Fruit fly (Drosophila melanogaster) whole organism, embryonic: Measurements from ENCODE around the gene Vps13D.

Experiments
- ATbp ChIP-seq: fragments of 200-800 bp; sonication (Bioruptor generic); optimal IDR thresholded peaks from 2 replicates; lab custom pipeline; 2017; ENCODE audit warnings: missing biosample characterization, mild to moderate bottlenecking, missing genetic modification characterization, missing genetic modification reagents
- Antp ChIP-seq: fragments of 200-800 bp; sonication (Bioruptor generic); optimal IDR thresholded peaks from 3 replicates; lab custom pipeline; 2016; ENCODE audit warnings: missing biosample characterization, missing genetic modification characterization
- BEAF-32 ChIP-seq: fragments of 200-800 bp; sonication (Bioruptor generic); optimal IDR thresholded peaks from 3 replicates; lab custom pipeline; 2017; ENCODE audit warnings: missing biosample characterization, missing genetic modification characterization, mild to moderate bottlenecking, moderate library complexity, missing genetic modification reagents
- Bgb ChIP-seq: fragments of 200-800 bp; sonication (Bioruptor generic); IDR thresholded peaks from 2 replicates; pipeline ENCODE4 v1.3.6; 2022; ENCODE audit warnings: missing biosample characterization, missing genetic modification characterization; ENCODE audit not compliant: partially characterized antibody
- CG10321 ChIP-seq: fragments of 200-800 bp; sonication (Bioruptor generic); IDR thresholded peaks from 2 replicates; pipeline ENCODE4 v1.3.6; 2022; ENCODE audit warnings: missing biosample characterization, missing genetic modification characterization
- CG11504 ChIP-seq: fragments of 200-800 bp; sonication (Bioruptor generic); optimal IDR thresholded peaks from 3 replicates; lab custom pipeline; 2019; ENCODE audit warnings: missing biosample characterization, mild to moderate bottlenecking, missing genetic modification characterization, moderate library complexity
- CG12071 ChIP-seq: fragments of 200-800 bp; sonication (Bioruptor generic); optimal IDR thresholded peaks from 3 replicates; lab custom pipeline; 2018; ENCODE audit warnings: missing biosample characterization, mild to moderate bottlenecking, missing genetic modification characterization
- CG12769 ChIP-seq: fragments of 200-800 bp; sonication (Bioruptor generic); optimal IDR thresholded peaks from 2 replicates; lab custom pipeline; 2019; ENCODE audit warnings: missing biosample characterization, mild to moderate bottlenecking, missing genetic modification characterization, moderate library complexity
- CG13424 ChIP-seq: fragments of 200-800 bp; sonication (Bioruptor generic); optimal IDR thresholded peaks from 2 replicates; lab custom pipeline; 2019; ENCODE audit warnings: missing biosample characterization, mild to moderate bottlenecking, missing genetic modification characterization, moderate library complexity
- CG14860 ChIP-seq: fragments of 200-800 bp; sonication (Bioruptor generic); IDR thresholded peaks from 3 replicates; pipeline ENCODE4 v1.3.6; 2022; ENCODE audit warnings: missing biosample characterization, missing genetic modification characterization; ENCODE audit not compliant: partially characterized antibody
- CG15073 ChIP-seq: fragments of 200-800 bp; sonication (Bioruptor generic); optimal IDR thresholded peaks from 2 replicates; lab custom pipeline; 2016; ENCODE audit warnings: missing biosample characterization, missing genetic modification characterization
- CG1647 ChIP-seq: fragments of 200-800 bp; sonication (Bioruptor generic); optimal IDR thresholded peaks from 3 replicates; lab custom pipeline; 2016; ENCODE audit warnings: missing biosample characterization, missing genetic modification characterization
- CG17385 ChIP-seq: fragments of 200-800 bp; sonication (Bioruptor generic); optimal IDR thresholded peaks from 3 replicates; lab custom pipeline; 2018; ENCODE audit warnings: missing biosample characterization, mild to moderate bottlenecking, missing genetic modification characterization
- CG18262 ChIP-seq: fragments of 200-800 bp; optimal IDR thresholded peaks from 3 replicates; lab custom pipeline; 2019; ENCODE audit warnings: missing biosample characterization, mild to moderate bottlenecking, missing genetic modification characterization, moderate library complexity
- CG31441 ChIP-seq: fragments of 200-800 bp; sonication (Bioruptor generic); IDR thresholded peaks from 2 replicates; pipeline ENCODE4 v1.3.6; 2022; ENCODE audit warnings: missing biosample characterization, missing genetic modification characterization
- CG4360 ChIP-seq: fragments of 200-800 bp; sonication (Bioruptor generic); IDR thresholded peaks from 2 replicates; pipeline ENCODE4 v1.3.6; 2022; ENCODE audit warnings: missing biosample characterization, missing genetic modification characterization
- CG43689 ChIP-seq: fragments of 200-800 bp; sonication (Bioruptor generic); IDR thresholded peaks from 2 replicates; pipeline ENCODE4 v1.3.6; 2022; ENCODE audit warnings: missing biosample characterization, missing genetic modification characterization
- CG6175 ChIP-seq: fragments of 200-800 bp; sonication (Bioruptor generic); IDR thresholded peaks from 3 replicates; pipeline ENCODE4 v1.3.6; 2022; ENCODE audit warnings: missing biosample characterization, missing genetic modification characterization
- CG7372 ChIP-seq: fragments of 200-800 bp; sonication (Bioruptor generic); IDR thresholded peaks from 2 replicates; pipeline ENCODE4 v1.3.6; 2022; ENCODE audit warnings: missing biosample characterization, missing genetic modification characterization
- HHEX ChIP-seq: fragments of 200-800 bp; sonication (Bioruptor generic); optimal IDR thresholded peaks from 3 replicates; lab custom pipeline; 2017; ENCODE audit warnings: missing biosample characterization, mild to moderate bottlenecking, missing genetic modification characterization, missing genetic modification reagents
- Hr39 ChIP-seq: fragments of >200 bp; optimal IDR thresholded peaks from 2 replicates; lab custom pipeline; 2017
- Mes4 ChIP-seq: fragments of 200-800 bp; sonication (Bioruptor generic); optimal IDR thresholded peaks from 2 replicates; lab custom pipeline; 2016; ENCODE audit warnings: missing biosample characterization, missing genetic modification characterization
- NFAT ChIP-seq: fragments of 200-800 bp; sonication (Bioruptor generic); IDR thresholded peaks from 2 replicates; pipeline ENCODE4 v1.3.6; 2022; ENCODE audit warnings: missing biosample characterization, missing genetic modification characterization
- Opbp ChIP-seq: fragments of 200-800 bp; sonication (Bioruptor generic); IDR thresholded peaks from 3 replicates; pipeline ENCODE4 v1.3.6; 2022; ENCODE audit warnings: missing biosample characterization, missing genetic modification characterization; ENCODE audit not compliant: partially characterized antibody
- Ptx1 ChIP-seq: fragments of 200-800 bp; sonication (Bioruptor generic); IDR thresholded peaks from 2 replicates; pipeline ENCODE4 v1.3.6; 2022; ENCODE audit warnings: missing biosample characterization, missing genetic modification characterization
- Ravus ChIP-seq: fragments of 200-800 bp; sonication (Bioruptor generic); IDR thresholded peaks from 2 replicates; pipeline ENCODE4 v1.3.6; 2022; ENCODE audit warnings: missing biosample characterization, missing genetic modification characterization
- Taf1 ChIP-seq: fragments of 200-800 bp; sonication (Bioruptor generic); IDR thresholded peaks from 2 replicates; pipeline ENCODE4 v1.3.6; 2022; ENCODE audit warnings: missing biosample characterization, missing genetic modification characterization
- Trl ChIP-seq, 3 experiments: fragments of >200 bp in 2 of 3; fragments of 200-800 bp in 1 of 3; sonication (Bioruptor generic) in 1 of 3; optimal IDR thresholded peaks; 2 replicates in 1 of 3; 3 replicates in 2 of 3; lab custom pipeline; 2016 to 2017; ENCODE audit warnings: missing biosample characterization in 1 of 3, missing genetic modification characterization in 1 of 3
- Vsx1 ChIP-seq: fragments of 200-800 bp; sonication (Bioruptor generic); optimal IDR thresholded peaks from 2 replicates; lab custom pipeline; 2017; ENCODE audit warnings: missing biosample characterization, mild to moderate bottlenecking, missing genetic modification characterization, missing genetic modification reagents
- amos ChIP-seq: fragments of 200-800 bp; sonication (Bioruptor generic); IDR thresholded peaks from 2 replicates; pipeline ENCODE4 v1.3.6; 2022; ENCODE audit warnings: missing biosample characterization, missing genetic modification characterization; ENCODE audit not compliant: partially characterized antibody
- cg ChIP-seq: fragments of 200-800 bp; sonication (Bioruptor generic); optimal IDR thresholded peaks from 3 replicates; lab custom pipeline; 2019; ENCODE audit warnings: missing biosample characterization, mild to moderate bottlenecking, missing genetic modification characterization, moderate library complexity
- chn ChIP-seq: fragments of 200-800 bp; sonication (Bioruptor generic); optimal IDR thresholded peaks from 2 replicates; lab custom pipeline; 2016; ENCODE audit warnings: missing biosample characterization, missing genetic modification characterization
- corto ChIP-seq: fragments of 200-800 bp; sonication (Bioruptor generic); optimal IDR thresholded peaks from 2 replicates; lab custom pipeline; 2016; ENCODE audit warnings: missing biosample characterization, mild to moderate bottlenecking, missing genetic modification characterization, moderate library complexity
- dmrt99B ChIP-seq: fragments of 200-800 bp; sonication (Bioruptor generic); optimal IDR thresholded peaks from 2 replicates; lab custom pipeline; 2018; ENCODE audit warnings: missing biosample characterization, mild to moderate bottlenecking, missing genetic modification characterization, moderate library complexity
- fd3F ChIP-seq: fragments of 200-800 bp; sonication (Bioruptor generic); optimal IDR thresholded peaks from 2 replicates; lab custom pipeline; 2018; ENCODE audit warnings: missing biosample characterization, mild to moderate bottlenecking, missing genetic modification characterization, moderate library complexity
- fru ChIP-seq: fragments of >200 bp; optimal IDR thresholded peaks from 2 replicates; lab custom pipeline; 2017
- insv ChIP-seq, 2 experiments: fragments of 200-800 bp; sonication (Bioruptor generic); optimal IDR thresholded peaks; 3 replicates each; lab custom pipeline; 2016 to 2018; ENCODE audit warnings: missing biosample characterization in 2 of 2, missing genetic modification characterization in 2 of 2
- jing ChIP-seq: fragments of 200-800 bp; sonication (Bioruptor generic); optimal IDR thresholded peaks from 2 replicates; lab custom pipeline; 2018; ENCODE audit warnings: missing biosample characterization, mild to moderate bottlenecking, missing genetic modification characterization
- jumu ChIP-seq: fragments of 200-800 bp; sonication (Bioruptor generic); optimal IDR thresholded peaks from 3 replicates; lab custom pipeline; 2016; ENCODE audit warnings: missing biosample characterization, missing genetic modification characterization
- lbe ChIP-seq: fragments of 200-800 bp; sonication (Bioruptor generic); optimal IDR thresholded peaks from 2 replicates; lab custom pipeline; 2016; ENCODE audit warnings: missing biosample characterization, mild to moderate bottlenecking, missing genetic modification characterization
- lmd ChIP-seq: fragments of 200-800 bp; sonication (Bioruptor generic); IDR thresholded peaks from 2 replicates; pipeline ENCODE4 v1.3.6; 2022; ENCODE audit warnings: missing biosample characterization, missing genetic modification characterization
- lola ChIP-seq, 3 experiments: fragments of >200 bp in 2 of 3; fragments of 200-800 bp in 1 of 3; sonication (Bioruptor generic) in 1 of 3; optimal IDR thresholded peaks; 2 replicates each; lab custom pipeline; 2017 to 2019; ENCODE audit warnings: missing biosample characterization in 3 of 3, missing genetic modification characterization in 3 of 3, mild to moderate bottlenecking in 1 of 3, moderate library complexity in 1 of 3
- nom ChIP-seq: fragments of 200-800 bp; sonication (Bioruptor generic); optimal IDR thresholded peaks from 2 replicates; lab custom pipeline; 2017; ENCODE audit warnings: missing biosample characterization, missing genetic modification characterization, mild to moderate bottlenecking, moderate library complexity, missing genetic modification reagents
- sens ChIP-seq: fragments of 200-800 bp; sonication (Bioruptor generic); peaks from one replicate; lab custom pipeline; 2016; ENCODE audit warnings: missing biosample characterization, missing genetic modification characterization
- sisA ChIP-seq: fragments of 200-800 bp; sonication (Bioruptor generic); IDR thresholded peaks from 2 replicates; pipeline ENCODE4 v1.3.6; 2022; ENCODE audit warnings: missing biosample characterization, missing genetic modification characterization
- slp2 ChIP-seq: fragments of 200-800 bp; sonication (Bioruptor generic); optimal IDR thresholded peaks from 2 replicates; lab custom pipeline; 2016; ENCODE audit warnings: missing biosample characterization, missing genetic modification characterization
- tna ChIP-seq: fragments of 200-800 bp; sonication (Bioruptor generic); IDR thresholded peaks from 2 replicates; pipeline ENCODE4 v1.3.6; 2022; ENCODE audit warnings: missing biosample characterization, missing genetic modification characterization; ENCODE audit not compliant: partially characterized antibody
- trem ChIP-seq: fragments of 200-800 bp; optimal IDR thresholded peaks from 3 replicates; lab custom pipeline; 2019; ENCODE audit warnings: missing biosample characterization, mild to moderate bottlenecking, missing genetic modification characterization, moderate library complexity
- wek ChIP-seq: fragments of 200-800 bp; sonication (Bioruptor generic); optimal IDR thresholded peaks from 3 replicates; lab custom pipeline; 2018; ENCODE audit warnings: missing biosample characterization, mild to moderate bottlenecking, missing genetic modification characterization, moderate library complexity
- wor ChIP-seq: fragments of 200-800 bp; sonication (Bioruptor generic); IDR thresholded peaks from 2 replicates; pipeline ENCODE4 v1.3.6; 2022; ENCODE audit warnings: missing biosample characterization, missing genetic modification characterization
- yki ChIP-seq: fragments of >200 bp; optimal IDR thresholded peaks from 3 replicates; lab custom pipeline; 2018

Vps13D gene

DNA sequence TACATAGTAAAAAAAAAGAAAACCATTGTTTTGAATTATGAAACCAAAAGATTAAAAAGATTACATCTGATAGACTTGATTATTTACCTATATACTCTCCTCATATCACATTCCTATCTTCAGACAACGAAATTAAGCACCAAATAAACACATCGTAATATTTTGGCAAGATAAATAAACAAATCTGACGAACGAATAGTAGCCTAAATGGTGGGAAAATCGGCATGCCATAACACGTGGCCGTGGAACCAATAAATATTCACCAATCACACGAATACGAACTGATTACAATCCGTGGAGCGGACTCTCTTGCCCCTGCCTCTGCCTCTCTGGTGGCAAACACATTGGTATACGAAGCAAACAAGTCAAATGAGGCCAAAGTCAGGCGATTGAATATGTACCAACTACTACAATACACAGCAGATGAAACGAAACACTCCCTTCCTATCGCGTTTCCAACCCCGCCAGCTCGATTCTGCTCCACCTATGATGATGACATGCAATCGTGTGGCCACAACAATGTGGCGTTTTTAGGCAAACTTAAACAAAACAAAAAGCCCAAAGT lies 41.3 kb downstream of the Vps13D start (continued):
- TF ChIP-seq Mes4 (GFP tag; lab: Kevin White, UChicago): no peak
- no peak for TF ChIP-seq jumu (GFP tag; lab: Kevin White, UChicago)
- TF ChIP-seq amos: no peak
- no peak for TF ChIP-seq chn (GFP tag; lab: Kevin White, UChicago)
- TF ChIP-seq sisA: no peak
- TF ChIP-seq CG43689: no peak
- TF ChIP-seq Ptx1 (GFP tag; lab: Robert Waterston, UW): no peak
- no peak for TF ChIP-seq CG15073 (GFP tag; lab: Kevin White, UChicago)
- TF ChIP-seq lbe (GFP tag; lab: Kevin White, UChicago): no peak
- no peak for TF ChIP-seq fru
- TF ChIP-seq ATbp (GFP tag; lab: Kevin White, UChicago): peak; percentile 14
- no peak for TF ChIP-seq insv (GFP tag; optimal IDR thresholded peaks at IDR 0.05; lab: Kevin White, UChicago)
- no peak for TF ChIP-seq Trl (optimal IDR thresholded peaks at IDR 0.05; lab: Kevin White, UChicago)
- no peak for TF ChIP-seq Trl (GFP tag; optimal IDR thresholded peaks at IDR 0.05; lab: Kevin White, UChicago)
- TF ChIP-seq fd3F (GFP tag; lab: Kevin White, UChicago): no peak
- peak; percentile 74 for TF ChIP-seq sens (GFP tag; lab: Kevin White, UChicago)
- TF ChIP-seq CG11504: no peak
- no peak for TF ChIP-seq Hr39 (lab: Kevin White, UChicago)
- no peak for TF ChIP-seq CG7372 (GFP tag; lab: Robert Waterston, UW)
- no peak for TF ChIP-seq CG13424 (tag; lab: Kevin White, UChicago)
- no peak for TF ChIP-seq trem
- TF ChIP-seq CG14860: no peak
- no peak for TF ChIP-seq CG31441
- TF ChIP-seq BEAF-32 (GFP tag; lab: Kevin White, UChicago): no peak
- TF ChIP-seq slp2 (GFP tag; lab: Kevin White, UChicago): no peak
- no peak for TF ChIP-seq Ravus (GFP tag; lab: Robert Waterston, UW)
- TF ChIP-seq Bgb: no peak; the same call in 1 of the 2 replicates
- TF ChIP-seq CG10321 (GFP tag; lab: Robert Waterston, UW): no peak
- TF ChIP-seq Taf1 (GFP tag; lab: Robert Waterston, UW): no peak
- no peak for TF ChIP-seq Vsx1 (GFP tag; lab: Kevin White, UChicago)
- no peak for TF ChIP-seq jing
- no peak for TF ChIP-seq nom
- TF ChIP-seq NFAT: peak; percentile 36; the same call in 1 of the 2 replicates
- no peak for TF ChIP-seq CG18262 (tag; lab: Kevin White, UChicago)
- TF ChIP-seq tna: no peak
- no peak for TF ChIP-seq cg
- TF ChIP-seq Antp (GFP tag; lab: Kevin White, UChicago): no peak
- TF ChIP-seq CG6175 (GFP tag; lab: Robert Waterston, UW): peak; percentile 70; the same call in 2 of the 3 replicates
- no peak for TF ChIP-seq dmrt99B (tag; lab: Kevin White, UChicago)
- no peak for TF ChIP-seq wor
- no peak for TF ChIP-seq CG4360
- no peak for TF ChIP-seq CG1647
- peak; percentile 45 for TF ChIP-seq CG12769 (tag; lab: Kevin White, UChicago)
- no peak for TF ChIP-seq corto
- TF ChIP-seq Opbp: no peak
- TF ChIP-seq HHEX (GFP tag; lab: Kevin White, UChicago): no peak
- no peak for TF ChIP-seq CG12071
- peak; percentile 28 for TF ChIP-seq wek (GFP tag; lab: Kevin White, UChicago)
- TF ChIP-seq lmd: no peak
- no peak for TF ChIP-seq CG17385 (GFP tag; lab: Kevin White, UChicago)
- TF ChIP-seq yki (lab: Kevin White, UChicago): no peak
- TF ChIP-seq lola (GFP tag; optimal IDR thresholded peaks at IDR 0.05; lab: Kevin White, UChicago): no peak
